Worm (Caenorhabditis elegans): ENCODE results near the gene ent-1.

ent-1 gene

ce11 chrIV:11636409-11636723, 18.9 kb downstream of the ent-1 start, which contains the start of gene F58B3.6 (continued):
- TF ChIP-seq nhr-25 (tag; optimal IDR thresholded peaks at IDR 0.05; ENCODE audit: borderline replicate concordance, insufficient read depth) (no peak), ceh-44 (GFP tag; IDR thresholded peaks at IDR 0.05) (no peak), madf-5 (GFP tag; IDR thresholded peaks at IDR 0.05) (no peak), unc-130 (GFP tag; optimal IDR thresholded peaks at IDR 0.05) (no peak), zfp-3 (GFP tag; conservative IDR thresholded peaks at IDR 0.05) (no peak), lin-29 (GFP tag; IDR thresholded peaks at IDR 0.05) (no peak), nhr-28 (tag; optimal IDR thresholded peaks at IDR 0.05) (peak; percentile 72), T26A8.4 (GFP tag; IDR thresholded peaks at IDR 0.05) (no peak), lir-3 (tag; optimal IDR thresholded peaks at IDR 0.05) (no peak), pha-4 (GFP tag; IDR thresholded peaks at IDR 0.05) (no peak), pha-4 (tag; optimal IDR thresholded peaks at IDR 0.05) (no peak), ceh-28 (tag; optimal IDR thresholded peaks at IDR 0.05) (no peak), nhr-42 (GFP tag; IDR thresholded peaks at IDR 0.05) (no peak), dmd-8 (GFP tag; IDR thresholded peaks at IDR 0.05) (no peak)

- peak; percentile 45 for TF ChIP-seq dve-1 (tag; optimal IDR thresholded peaks at IDR 0.05; ENCODE audit: insufficient read depth)
- no peak for TF ChIP-seq gei-8 (GFP tag; optimal IDR thresholded peaks at IDR 0.05)
- TF ChIP-seq daf-16 (GFP tag; optimal IDR thresholded peaks at IDR 0.05), result peak in 1 of 2 experiments; percentile 50
- peak; percentile 55 for TF ChIP-seq daf-16 (tag; optimal IDR thresholded peaks at IDR 0.05)
- TF ChIP-seq zfp-2 (tag; optimal IDR thresholded peaks at IDR 0.05), result no peak
- no peak for TF ChIP-seq Y105C5A.15 (GFP tag; IDR thresholded peaks at IDR 0.05)
- peak; percentile 52 for TF ChIP-seq mxl-3 (GFP tag; optimal IDR thresholded peaks at IDR 0.05)
- no peak for TF ChIP-seq fos-1 (tag; optimal IDR thresholded peaks at IDR 0.05)
- TF ChIP-seq dmd-6 (GFP tag; IDR thresholded peaks at IDR 0.05), result 0 out of 2 replicates have a peak, but pooled peaks have one; percentile 20
- no peak for TF ChIP-seq unc-39 (tag; optimal IDR thresholded peaks at IDR 0.05)
- peak in 1 of 2 experiments; percentile 74 for TF ChIP-seq hif-1 (tag; optimal IDR thresholded peaks at IDR 0.05)
- TF ChIP-seq nhr-77 (tag; optimal IDR thresholded peaks at IDR 0.05), result no peak
- TF ChIP-seq nhr-10 (tag; optimal IDR thresholded peaks at IDR 0.05), result no peak
- no peak for TF ChIP-seq sdz-12 (GFP tag; optimal IDR thresholded peaks at IDR 0.05)
- no peak for TF ChIP-seq madf-9 (GFP tag; conservative IDR thresholded peaks at IDR 0.05)
- TF ChIP-seq ceh-28 (tag; optimal IDR thresholded peaks at IDR 0.05), result no peak
- TF ChIP-seq daf-19 (GFP tag; conservative IDR thresholded peaks at IDR 0.05), result no peak
- no peak for TF ChIP-seq ceh-32 (tag; optimal IDR thresholded peaks at IDR 0.05; ENCODE audit: poor library complexity)
- TF ChIP-seq ZK337.2 (GFP tag; IDR thresholded peaks at IDR 0.05), result no peak
- TF ChIP-seq nhr-48 (tag; optimal IDR thresholded peaks at IDR 0.05), result no peak
- no peak for TF ChIP-seq lin-15B (tag; optimal IDR thresholded peaks at IDR 0.05)
- peak in 1 of 2 experiments; percentile 51 for TF ChIP-seq unc-62 (GFP tag; optimal IDR thresholded peaks at IDR 0.05 in 1 of 2)
- TF ChIP-seq unc-62 (tag; optimal IDR thresholded peaks at IDR 0.05), result no peak
- peak; percentile 64 for TF ChIP-seq hlh-30 (tag; optimal IDR thresholded peaks at IDR 0.05; ENCODE audit: insufficient read depth)
- TF ChIP-seq R02D3.7 (tag; optimal IDR thresholded peaks at IDR 0.05), result no peak
- TF ChIP-seq duxl-1 (tag; optimal IDR thresholded peaks at IDR 0.05; ENCODE audit: poor library complexity), result no peak
- no peak for TF ChIP-seq ztf-11 (tag; optimal IDR thresholded peaks at IDR 0.05)
- no peak for TF ChIP-seq Y48G9A.11 (GFP tag; IDR thresholded peaks at IDR 0.05)
- no peak for TF ChIP-seq jun-1 (tag; optimal IDR thresholded peaks at IDR 0.05)
- TF ChIP-seq nhr-28 (tag; optimal IDR thresholded peaks at IDR 0.05), result peak; percentile 41
- TF ChIP-seq nhr-111 (GFP tag; optimal IDR thresholded peaks at IDR 0.05), result no peak
- peak; percentile 36; the same call in 1 of the 2 replicates for TF ChIP-seq dmd-9 (GFP tag; IDR thresholded peaks at IDR 0.05)
- TF ChIP-seq nhr-11 (tag; optimal IDR thresholded peaks at IDR 0.05), result peak; percentile 66
- TF ChIP-seq mep-1 (tag; optimal IDR thresholded peaks at IDR 0.05), result peak; percentile 78
- TF ChIP-seq lin-13 (GFP tag; optimal IDR thresholded peaks at IDR 0.05), result peak; percentile 64
- TF ChIP-seq mdl-1 (tag; optimal IDR thresholded peaks at IDR 0.05), result peak in 1 of 2 experiments; percentile 15
Observed at ce11 chrIV:11635437-11636408, 19.5 kb downstream of the ent-1 start, which contains the start of gene mars-1. TSS of gene mars-1 (minus strand) at chrIV:11635487.

Data from whole organism, L4 larva.